Worm (Caenorhabditis elegans) whole organism, L3 larva: ENCODE results near the gene F08D12.4.

ENCODE experiments used
- ZK546.5 ChIP-seq: sonication (generic microtip); optimal IDR thresholded peaks from 2 replicates; lab custom pipeline; 2017; ENCODE audit warnings: missing biosample characterization, missing genetic modification characterization
- nhr-25 ChIP-seq: sonication (generic microtip); optimal IDR thresholded peaks from 2 replicates; lab custom pipeline; 2017; ENCODE audit warnings: missing biosample characterization, missing genetic modification characterization

DNA sequence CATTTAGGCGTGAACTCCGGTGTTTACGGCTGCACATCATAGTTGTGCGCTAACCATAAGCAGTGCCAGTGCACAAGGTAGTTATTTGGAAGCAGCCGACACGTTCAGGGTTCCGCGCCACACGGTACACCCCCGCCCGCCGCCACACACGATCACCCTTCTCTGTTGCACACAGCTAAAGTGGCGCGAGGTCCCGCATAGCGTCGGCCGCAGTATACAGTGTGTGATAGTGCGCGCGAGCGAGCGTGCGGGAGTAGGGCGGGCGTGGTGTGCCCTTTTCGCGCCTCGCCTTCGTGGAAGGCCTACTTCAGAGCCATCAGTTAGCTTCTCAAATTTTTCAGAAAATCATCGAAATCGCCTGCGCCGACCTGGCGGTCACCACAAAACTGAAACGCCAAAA, 41.0 kb upstream of the F08D12.4 start:
- no peak for TF ChIP-seq nhr-25
- no peak for TF ChIP-seq ZK546.5 (tag; lab: Kevin White, UChicago)
